Worm (Caenorhabditis elegans) whole organism, L1 larva: ENCODE results near the gene clp-7.

Experiments used
- C16A3.4 ChIP-seq: fragments of 150-350 bp; optimal IDR thresholded peaks from 2 replicates; lab custom pipeline; 2014; ENCODE audit warnings: missing biosample characterization, missing genetic modification characterization
- Y116A8C.19 ChIP-seq: sonication (generic microtip); optimal IDR thresholded peaks from 2 replicates; lab custom pipeline; 2016; ENCODE audit warnings: missing compliant biosample characterization, missing genetic modification characterization, borderline replicate concordance
- aha-1 ChIP-seq: fragments of 150-350 bp; optimal IDR thresholded peaks from 2 replicates; lab custom pipeline; 2014; ENCODE audit warnings: missing biosample characterization, missing genetic modification characterization
- alr-1 ChIP-seq: fragments of 200-800 bp; sonication (Bioruptor generic); optimal IDR thresholded peaks from 2 replicates; lab custom pipeline; 2018; ENCODE audit warnings: borderline replicate concordance, mild to moderate bottlenecking, missing genetic modification characterization, missing compliant biosample characterization
- aly-2 ChIP-seq: fragments of 150-350 bp; optimal IDR thresholded peaks from 2 replicates; lab custom pipeline; 2014; ENCODE audit warnings: missing biosample characterization, missing genetic modification characterization
- blmp-1 ChIP-seq: fragments of 150-350 bp; optimal IDR thresholded peaks from 2 replicates; lab custom pipeline; 2014; ENCODE audit warnings: missing biosample characterization, missing genetic modification characterization
- ceh-8 ChIP-seq: fragments of 200-800 bp; sonication (Bioruptor generic); optimal IDR thresholded peaks from 2 replicates; lab custom pipeline; 2018; ENCODE audit warnings: mild to moderate bottlenecking, missing genetic modification characterization, moderate library complexity, missing compliant biosample characterization
- ceh-88 ChIP-seq: fragments of 200-800 bp; sonication (Bioruptor generic); IDR thresholded peaks from 2 replicates; pipeline ENCODE4 v1.3.6; 2022; ENCODE audit warnings: missing genetic modification characterization, missing compliant biosample characterization
- ceh-90 ChIP-seq: sonication (generic microtip); optimal IDR thresholded peaks from 2 replicates; lab custom pipeline; 2016; ENCODE audit warnings: missing genetic modification characterization, missing compliant biosample characterization
- ces-1 ChIP-seq: fragments of 150-350 bp; optimal IDR thresholded peaks from 2 replicates; lab custom pipeline; 2014; ENCODE audit warnings: missing biosample characterization, missing genetic modification reagents, missing genetic modification characterization
- dsc-1 ChIP-seq: sonication (generic microtip); optimal IDR thresholded peaks from 2 replicates; lab custom pipeline; 2016; ENCODE audit warnings: mild to moderate bottlenecking, missing genetic modification characterization, missing compliant biosample characterization
- elt-3 ChIP-seq, 6 experiments: fragments of 150-350 bp in 1 of 6; sonication (generic microtip); optimal IDR thresholded peaks; 2 replicates each; lab custom pipeline; 2017 to 2018; ENCODE audit warnings: missing biosample characterization in 6 of 6, missing genetic modification characterization in 6 of 6, inconsistent platforms in 1 of 6
- fkh-4 ChIP-seq: sonication (generic microtip); optimal IDR thresholded peaks from 2 replicates; lab custom pipeline; 2016; ENCODE audit warnings: missing compliant biosample characterization, missing genetic modification characterization, borderline replicate concordance
- fkh-8 ChIP-seq: sonication (generic microtip); optimal IDR thresholded peaks from 2 replicates; lab custom pipeline; 2016; ENCODE audit warnings: mild to moderate bottlenecking, missing genetic modification characterization, missing compliant biosample characterization
- fos-1 ChIP-seq: fragments of 150-350 bp; optimal IDR thresholded peaks from 2 replicates; lab custom pipeline; 2014; ENCODE audit warnings: missing biosample characterization, missing genetic modification characterization
- hpl-2 ChIP-seq: fragments of 150-350 bp; optimal IDR thresholded peaks from 2 replicates; lab custom pipeline; 2014; ENCODE audit warnings: missing biosample characterization, missing genetic modification reagents, missing genetic modification characterization
- irx-1 ChIP-seq: sonication (generic microtip); optimal IDR thresholded peaks from 2 replicates; lab custom pipeline; 2016; ENCODE audit warnings: missing genetic modification characterization, missing compliant biosample characterization
- isw-1 ChIP-seq: fragments of 200-800 bp; sonication (Bioruptor generic); IDR thresholded peaks from 2 replicates; pipeline ENCODE4 v1.3.6; 2022; ENCODE audit warnings: missing genetic modification characterization, missing compliant biosample characterization
- jun-1 ChIP-seq: fragments of 150-350 bp; optimal IDR thresholded peaks from 2 replicates; lab custom pipeline; 2014; ENCODE audit warnings: missing biosample characterization, missing genetic modification reagents, missing genetic modification characterization
- lin-14 ChIP-seq: fragments of 200-800 bp; sonication (Bioruptor generic); optimal IDR thresholded peaks from 2 replicates; lab custom pipeline; 2018; ENCODE audit warnings: mild to moderate bottlenecking, missing genetic modification characterization, moderate library complexity, missing compliant biosample characterization
- lin-39 ChIP-seq: fragments of 150-350 bp; optimal IDR thresholded peaks from 2 replicates; lab custom pipeline; 2014; ENCODE audit warnings: missing biosample characterization, missing genetic modification reagents, missing genetic modification characterization
- lir-3 ChIP-seq: sonication (generic microtip); optimal IDR thresholded peaks from 2 replicates; lab custom pipeline; 2016; ENCODE audit warnings: mild to moderate bottlenecking, missing genetic modification characterization, moderate library complexity, missing compliant biosample characterization; ENCODE audit not compliant: poor library complexity
- mab-9 ChIP-seq: fragments of 200-800 bp; sonication (Bioruptor generic); IDR thresholded peaks from 2 replicates; pipeline ENCODE4 v1.3.6; 2022; ENCODE audit warnings: missing genetic modification reagents, missing genetic modification characterization, missing compliant biosample characterization
- mdl-1 ChIP-seq, 2 experiments: fragments of 150-350 bp; optimal IDR thresholded peaks; 2 replicates each; lab custom pipeline; 2014 to 2017; ENCODE audit warnings: missing biosample characterization in 2 of 2, missing genetic modification characterization in 2 of 2, inconsistent platforms in 1 of 2
- mef-2 ChIP-seq: fragments of 150-350 bp; optimal IDR thresholded peaks from 2 replicates; lab custom pipeline; 2014; ENCODE audit warnings: missing biosample characterization, missing genetic modification characterization
- mep-1 ChIP-seq: fragments of 150-350 bp; optimal IDR thresholded peaks from 2 replicates; lab custom pipeline; 2014; ENCODE audit warnings: missing biosample characterization, missing genetic modification characterization
- nhr-11 ChIP-seq: fragments of 150-350 bp; optimal IDR thresholded peaks from 2 replicates; lab custom pipeline; 2014; ENCODE audit warnings: missing biosample characterization, missing genetic modification characterization
- nhr-12 ChIP-seq: sonication (generic microtip); optimal IDR thresholded peaks from 2 replicates; lab custom pipeline; 2017; ENCODE audit warnings: missing biosample characterization, missing genetic modification characterization
- nhr-19 ChIP-seq: fragments of 200-800 bp; sonication (Bioruptor generic); conservative IDR thresholded peaks from 2 replicates; pipeline ENCODE4 v1.3.6; 2022; ENCODE audit warnings: missing genetic modification characterization, missing compliant biosample characterization
- nhr-20 ChIP-seq: sonication (generic microtip); optimal IDR thresholded peaks from 2 replicates; lab custom pipeline; 2016; ENCODE audit warnings: mild to moderate bottlenecking, missing genetic modification characterization, missing compliant biosample characterization
- nhr-28 ChIP-seq: fragments of 150-350 bp; optimal IDR thresholded peaks from 2 replicates; lab custom pipeline; 2014; ENCODE audit warnings: missing biosample characterization, missing genetic modification characterization
- nhr-47 ChIP-seq: sonication (generic microtip); optimal IDR thresholded peaks from 2 replicates; lab custom pipeline; 2016; ENCODE audit warnings: mild to moderate bottlenecking, missing genetic modification characterization, moderate library complexity, missing compliant biosample characterization
- nhr-71 ChIP-seq: sonication (generic microtip); optimal IDR thresholded peaks from 2 replicates; lab custom pipeline; 2016; ENCODE audit warnings: mild to moderate bottlenecking, missing genetic modification characterization, moderate library complexity, missing compliant biosample characterization
- nhr-76 ChIP-seq: sonication (generic microtip); optimal IDR thresholded peaks from 2 replicates; lab custom pipeline; 2017; ENCODE audit warnings: missing biosample characterization, missing genetic modification characterization
- nhr-77 ChIP-seq: fragments of 150-350 bp; optimal IDR thresholded peaks from 2 replicates; lab custom pipeline; 2014; ENCODE audit warnings: missing biosample characterization, missing genetic modification characterization
- nhr-84 ChIP-seq: sonication (generic microtip); optimal IDR thresholded peaks from 2 replicates; lab custom pipeline; 2017; ENCODE audit warnings: missing biosample characterization, missing genetic modification characterization
- nhr-85 ChIP-seq: sonication (generic microtip); peaks from one replicate; lab custom pipeline; 2016; ENCODE audit warnings: missing genetic modification characterization, inconsistent platforms, missing compliant biosample characterization
- nhr-90 ChIP-seq: sonication (generic microtip); optimal IDR thresholded peaks from 2 replicates; lab custom pipeline; 2016; ENCODE audit warnings: mild to moderate bottlenecking, missing genetic modification characterization, missing compliant biosample characterization; ENCODE audit not compliant: poor library complexity
- pqm-1 ChIP-seq: sonication (generic microtip); optimal IDR thresholded peaks from 3 replicates; lab custom pipeline; 2017; ENCODE audit warnings: missing biosample characterization, missing genetic modification characterization
- rnt-1 ChIP-seq: sonication (generic microtip); optimal IDR thresholded peaks from 2 replicates; lab custom pipeline; 2016; ENCODE audit warnings: mild to moderate bottlenecking, missing genetic modification characterization, moderate library complexity, missing compliant biosample characterization
- skn-1 ChIP-seq: fragments of 150-350 bp; optimal IDR thresholded peaks from 2 replicates; lab custom pipeline; 2014; ENCODE audit warnings: missing biosample characterization, missing genetic modification characterization
- sox-4 ChIP-seq: sonication (generic microtip); optimal IDR thresholded peaks from 2 replicates; lab custom pipeline; 2016; ENCODE audit warnings: missing genetic modification characterization, missing compliant biosample characterization
- sup-37 ChIP-seq: fragments of 200-800 bp; sonication (Bioruptor generic); optimal IDR thresholded peaks from 2 replicates; lab custom pipeline; 2018; ENCODE audit warnings: mild to moderate bottlenecking, missing genetic modification characterization, missing compliant biosample characterization
- swsn-7 ChIP-seq: sonication (generic microtip); optimal IDR thresholded peaks from 2 replicates; lab custom pipeline; 2016; ENCODE audit warnings: missing genetic modification characterization, missing compliant biosample characterization
- tlp-1 ChIP-seq: fragments of 150-350 bp; optimal IDR thresholded peaks from 2 replicates; lab custom pipeline; 2014; ENCODE audit warnings: missing biosample characterization, missing genetic modification characterization
- unc-130 ChIP-seq: fragments of 150-350 bp; optimal IDR thresholded peaks from 2 replicates; lab custom pipeline; 2017; ENCODE audit warnings: missing biosample characterization, missing genetic modification characterization, inconsistent platforms
- unc-86 ChIP-seq: sonication (generic microtip); optimal IDR thresholded peaks from 2 replicates; lab custom pipeline; 2016; ENCODE audit warnings: missing genetic modification characterization, missing compliant biosample characterization
- vab-15 ChIP-seq: sonication (generic microtip); optimal IDR thresholded peaks from 2 replicates; lab custom pipeline; 2017; ENCODE audit warnings: missing genotype, mild to moderate bottlenecking, missing genetic modification characterization, missing compliant biosample characterization
- xbp-1 ChIP-seq: sonication (generic microtip); optimal IDR thresholded peaks from 2 replicates; lab custom pipeline; 2016; ENCODE audit warnings: missing genetic modification characterization, missing compliant biosample characterization
- zag-1 ChIP-seq: fragments of 150-350 bp; optimal IDR thresholded peaks from 2 replicates; lab custom pipeline; 2014; ENCODE audit warnings: missing biosample characterization, missing genetic modification characterization
- ztf-11 ChIP-seq, 2 experiments: sonication (generic microtip); optimal IDR thresholded peaks; 2 replicates each; lab custom pipeline; 2016 to 2017; ENCODE audit warnings: missing genetic modification characterization in 2 of 2, missing biosample characterization in 1 of 2, missing compliant biosample characterization in 1 of 2

Gene clp-7

ce11 chrIV:1419795-1420509, 25.8 kb downstream of the clp-7 start, which contains the start of gene Y77E11A.7 (continued):
- TF ChIP-seq ztf-11 (tag; optimal IDR thresholded peaks at IDR 0.05; lab: Kevin White, UChicago) = peak in 1 of 2 experiments; percentile 58
- TF ChIP-seq dsc-1 (tag; lab: Kevin White, UChicago) = peak; percentile 68
- no peak for TF ChIP-seq alr-1 (tag; lab: Kevin White, UChicago)
- no peak for TF ChIP-seq nhr-28
- TF ChIP-seq nhr-19 (GFP tag; lab: Robert Waterston, UW) = peak; percentile 75
- peak; percentile 91 for TF ChIP-seq rnt-1 (tag; lab: Kevin White, UChicago)
- TF ChIP-seq nhr-11 (tag; lab: Kevin White, UChicago) = peak; percentile 38
- peak; percentile 41 for TF ChIP-seq vab-15 (tag; lab: Kevin White, UChicago)
- TF ChIP-seq nhr-85 (tag; lab: Kevin White, UChicago) = peak; percentile 69
- peak; percentile 73 for TF ChIP-seq jun-1 (tag; lab: Kevin White, UChicago)
- peak; percentile 97 for TF ChIP-seq fkh-8 (tag; lab: Kevin White, UChicago)
- TF ChIP-seq unc-130 = peak; percentile 88
- TF ChIP-seq ceh-8 (GFP tag; lab: Kevin White, UChicago) = no peak
- TF ChIP-seq isw-1 (GFP tag; lab: Robert Waterston, UW) = peak; percentile 93
- TF ChIP-seq ceh-90 (tag; lab: Kevin White, UChicago) = peak; percentile 32
- TF ChIP-seq ceh-88 (GFP tag; lab: Robert Waterston, UW) = peak; percentile 61; the same call in 1 of the 2 replicates
- no peak for TF ChIP-seq fkh-4
- TF ChIP-seq blmp-1 (tag; lab: Kevin White, UChicago) = peak; percentile 31
- no peak for TF ChIP-seq sup-37 (GFP tag; lab: Kevin White, UChicago)
- peak in 5 of 6 experiments; percentile 46 to 84 (median 71) for TF ChIP-seq elt-3 (tag; optimal IDR thresholded peaks at IDR 0.05; lab: Kevin White, UChicago)
- TF ChIP-seq mep-1 (tag; lab: Kevin White, UChicago) = peak; percentile 75
- peak; percentile 96 for TF ChIP-seq skn-1
- TF ChIP-seq aly-2 (tag; lab: Kevin White, UChicago) = peak; percentile 41
- TF ChIP-seq mef-2 (tag; lab: Kevin White, UChicago) = peak; percentile 19
- TF ChIP-seq xbp-1 (tag; lab: Kevin White, UChicago) = peak; percentile 84
- TF ChIP-seq unc-86 (tag; lab: Kevin White, UChicago) = peak; percentile 86
- peak; percentile 81 for TF ChIP-seq nhr-90 (tag; lab: Kevin White, UChicago)
- peak; percentile 91 for TF ChIP-seq nhr-47 (tag; lab: Kevin White, UChicago)
- peak; percentile 40 for TF ChIP-seq sox-4 (tag; lab: Kevin White, UChicago)
- no peak for TF ChIP-seq lir-3 (tag; lab: Kevin White, UChicago)
- TF ChIP-seq irx-1 (tag; lab: Kevin White, UChicago) = peak; percentile 61
- TF ChIP-seq C16A3.4 (tag; lab: Kevin White, UChicago) = peak; percentile 95
- no peak for TF ChIP-seq nhr-84 (tag; lab: Kevin White, UChicago)
- TF ChIP-seq zag-1 (tag; lab: Kevin White, UChicago) = peak; percentile 31
- peak; percentile 1 for TF ChIP-seq hpl-2 (GFP tag; lab: Kevin White, UChicago)
- TF ChIP-seq nhr-76 = no peak
- TF ChIP-seq mdl-1 (tag; optimal IDR thresholded peaks at IDR 0.05; lab: Kevin White, UChicago) = peak in 1 of 2 experiments; percentile 87
- TF ChIP-seq ces-1 = no peak
- peak; percentile 86 for TF ChIP-seq nhr-20 (tag; lab: Kevin White, UChicago)
- peak; percentile 70 for TF ChIP-seq fos-1 (tag; lab: Kevin White, UChicago)
- TF ChIP-seq nhr-71 (tag; lab: Kevin White, UChicago) = peak; percentile 94
- TF ChIP-seq nhr-77 (tag; lab: Kevin White, UChicago) = peak; percentile 89
- no peak for TF ChIP-seq tlp-1 (tag; lab: Kevin White, UChicago)
- peak; percentile 79 for TF ChIP-seq swsn-7
- no peak for TF ChIP-seq aha-1 (tag; lab: Kevin White, UChicago)
- TF ChIP-seq Y116A8C.19 (tag; lab: Kevin White, UChicago) = no peak
- TF ChIP-seq nhr-12 (tag; lab: Kevin White, UChicago) = no peak
- TF ChIP-seq lin-14 (GFP tag; lab: Kevin White, UChicago) = peak; percentile 98
- TF ChIP-seq pqm-1 = no peak
- no peak for TF ChIP-seq mab-9
- TF ChIP-seq lin-39 (tag; lab: Kevin White, UChicago) = peak; percentile 44
